Worm (Caenorhabditis elegans): ENCODE results near the gene deg-1.

The deg-1 gene

DNA sequence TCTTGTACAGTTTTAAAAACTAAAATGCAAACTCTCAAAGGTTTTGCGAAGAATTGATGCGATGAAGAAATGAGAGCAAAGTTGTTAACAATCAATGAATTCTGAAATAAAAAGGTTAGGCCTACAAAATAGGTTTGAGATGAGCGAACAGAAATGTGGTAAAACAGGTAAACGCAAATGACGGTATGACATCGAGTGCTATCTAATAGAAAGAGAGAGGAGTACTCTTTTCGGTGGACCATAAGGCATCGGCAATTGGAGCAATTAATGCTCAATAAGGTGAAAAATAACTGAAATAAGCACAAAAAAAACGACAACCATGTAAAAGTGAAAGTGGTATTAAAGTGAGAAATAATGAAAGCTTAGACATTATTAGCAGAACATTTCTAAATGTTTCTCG, 16.7 kb upstream of the deg-1 start, which contains the start of gene set-12:
Gene set-12 (minus strand): TSS at position 101 of the 400 bp plus-strand sequence.
- TF ChIP-seq nhr-42 (GFP tag; IDR thresholded peaks at IDR 0.05) (no peak), unc-62 (GFP tag; optimal IDR thresholded peaks at IDR 0.05 in 1 of 2) (peak in 1 of 2 experiments; percentile 17), unc-62 (tag; optimal IDR thresholded peaks at IDR 0.05) (no peak)

ce11 chrX:7739353-7739752, 13.5 kb upstream of the deg-1 start, which contains the start of gene K09F5.1:
Gene K09F5.1, plus strand, starts transcription at chrX:7739653.
- TF ChIP-seq madf-9 (GFP tag; conservative IDR thresholded peaks at IDR 0.05) (no peak), lim-7 (GFP tag; IDR thresholded peaks at IDR 0.05) (no peak), tra-1 (GFP tag; IDR thresholded peaks at IDR 0.05) (no peak), ceh-62 (tag; optimal IDR thresholded peaks at IDR 0.05) (no peak)

DNA sequence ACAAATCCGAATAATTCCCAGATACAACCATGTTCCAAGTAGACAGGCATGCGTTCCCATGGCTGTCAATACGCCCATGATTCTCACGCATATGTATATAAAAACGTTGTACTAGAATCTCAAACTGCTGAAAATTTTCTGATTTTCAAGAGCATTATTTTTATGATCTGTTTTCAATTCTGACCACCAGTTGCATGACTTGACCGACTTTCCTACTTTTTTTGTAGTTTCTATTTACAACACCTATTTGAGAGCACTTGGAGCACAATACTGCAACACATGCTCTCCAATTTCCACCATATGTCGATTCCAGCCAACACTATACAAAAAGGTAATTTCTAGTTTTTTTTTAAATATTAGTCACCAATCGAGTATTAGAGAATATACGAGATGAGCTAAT, 8.9 kb upstream of the deg-1 start, which contains the start of gene ref-2:
Gene ref-2 (plus strand): TSS at position 301 of the 400 bp plus-strand sequence.
- TF ChIP-seq Y105C5A.15 (GFP tag; IDR thresholded peaks at IDR 0.05) (no peak), nhr-11 (tag; optimal IDR thresholded peaks at IDR 0.05) (no peak), lim-7 (GFP tag; IDR thresholded peaks at IDR 0.05) (no peak), Y75B8A.6 (GFP tag; IDR thresholded peaks at IDR 0.05) (no peak), spr-1 (tag; optimal IDR thresholded peaks at IDR 0.05) (no peak), nhr-28 (tag; optimal IDR thresholded peaks at IDR 0.05) (no peak), zip-2 (tag; optimal IDR thresholded peaks at IDR 0.05) (no peak), madf-9 (GFP tag; conservative IDR thresholded peaks at IDR 0.05) (no peak), Y48G9A.11 (GFP tag; IDR thresholded peaks at IDR 0.05) (no peak), lin-38 (GFP tag; IDR thresholded peaks at IDR 0.05) (no peak)

DNA sequence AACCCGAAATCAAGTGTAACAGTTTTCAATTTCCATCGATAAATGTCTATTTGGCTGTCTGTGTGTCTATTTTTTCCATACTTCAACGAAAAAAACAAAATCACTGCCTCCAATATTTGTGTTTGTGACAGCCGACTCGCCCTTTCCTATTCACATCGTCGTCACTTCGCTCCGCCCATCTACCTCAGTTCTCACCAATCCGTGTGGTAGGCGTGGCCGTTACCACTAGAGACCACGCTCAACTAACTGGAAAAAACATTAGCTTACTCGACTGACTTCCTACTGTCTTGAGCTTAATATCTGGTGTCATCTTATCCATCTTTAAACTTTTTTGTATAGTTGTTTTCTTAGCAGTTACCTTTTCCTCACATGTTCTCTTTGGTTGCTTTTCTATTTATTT, 7.5 kb upstream of the deg-1 start:
- no peak for TF ChIP-seq nhr-77 (tag; optimal IDR thresholded peaks at IDR 0.05)
- peak in 1 of 2 experiments; percentile 4 for TF ChIP-seq unc-62 (GFP tag; optimal IDR thresholded peaks at IDR 0.05 in 1 of 2)
- TF ChIP-seq unc-62 (tag; optimal IDR thresholded peaks at IDR 0.05) = no peak

DNA sequence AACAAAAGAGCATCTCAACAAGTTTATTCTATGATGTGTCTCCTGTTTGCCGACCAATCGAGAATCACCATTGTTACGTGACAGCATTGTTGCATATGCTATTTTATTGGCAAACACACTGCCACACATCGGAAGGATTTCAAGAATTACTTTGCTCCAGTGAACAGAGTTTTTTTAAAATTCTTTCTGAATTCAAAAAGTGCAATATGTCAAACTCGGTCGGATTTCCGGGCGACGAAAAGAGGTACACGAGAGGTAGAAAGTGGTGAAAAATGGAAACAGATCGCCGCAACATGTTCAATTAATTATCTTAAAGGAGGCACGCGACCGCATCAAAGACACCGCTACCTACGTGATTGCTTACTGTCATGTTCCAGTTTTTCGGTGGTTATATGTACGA, 2.8 kb upstream of the deg-1 start:
- TF ChIP-seq unc-62 (GFP tag; optimal IDR thresholded peaks at IDR 0.05 in 1 of 2) = peak in 1 of 2 experiments; percentile 24
- TF ChIP-seq unc-62 (tag; optimal IDR thresholded peaks at IDR 0.05) = no peak
- no peak for TF ChIP-seq unc-130 (GFP tag; optimal IDR thresholded peaks at IDR 0.05)

ce11 chrX:7773714-7774318, 20.9 kb downstream of the deg-1 start:
- TF ChIP-seq aha-1 (tag) = no peak
- TF ChIP-seq mxl-3 (GFP tag; optimal IDR thresholded peaks at IDR 0.05) = peak; percentile 13
- TF ChIP-seq hmg-1.1 (GFP tag; IDR thresholded peaks at IDR 0.05) = peak; percentile 68
- peak; percentile 62 for TF ChIP-seq mep-1 (tag; optimal IDR thresholded peaks at IDR 0.05)
- TF ChIP-seq fkh-10 (GFP tag; optimal IDR thresholded peaks at IDR 0.05) = no peak
- TF ChIP-seq Y48G9A.11 (GFP tag; IDR thresholded peaks at IDR 0.05) = peak; percentile 56; the same call in 1 of the 2 replicates
- no peak for TF ChIP-seq mdt-29 (GFP tag; IDR thresholded peaks at IDR 0.05)
- TF ChIP-seq unc-62 (GFP tag; optimal IDR thresholded peaks at IDR 0.05 in 1 of 2) = peak in 1 of 2 experiments; percentile 93
- TF ChIP-seq unc-62 (tag; optimal IDR thresholded peaks at IDR 0.05) = no peak
- no peak for TF ChIP-seq F44E2.7 (GFP tag; IDR thresholded peaks at IDR 0.05)
- TF ChIP-seq tra-1 (GFP tag; IDR thresholded peaks at IDR 0.05) = 0 out of 2 replicates have a peak, but pooled peaks have one; percentile 68
- TF ChIP-seq madf-9 (GFP tag; conservative IDR thresholded peaks at IDR 0.05) = peak; percentile 18; the same call in 1 of the 2 replicates
- TF ChIP-seq snpc-1.2 (GFP tag; IDR thresholded peaks at IDR 0.05) = peak; percentile 81
- peak; percentile 61 for TF ChIP-seq lin-38 (GFP tag; IDR thresholded peaks at IDR 0.05)
- no peak for TF ChIP-seq lin-13 (GFP tag; optimal IDR thresholded peaks at IDR 0.05)
- peak; percentile 62 for TF ChIP-seq nhr-102 (tag; optimal IDR thresholded peaks at IDR 0.05)
- peak; percentile 49 for TF ChIP-seq unc-130 (GFP tag; optimal IDR thresholded peaks at IDR 0.05)
- TF ChIP-seq hlh-30 (tag; optimal IDR thresholded peaks at IDR 0.05; ENCODE audit: insufficient read depth) = peak; percentile 47
- TF ChIP-seq F49E8.2 (tag; optimal IDR thresholded peaks at IDR 0.05; ENCODE audit: borderline replicate concordance) = peak; percentile 50
- peak; percentile 58 for TF ChIP-seq hlh-11 (tag; optimal IDR thresholded peaks at IDR 0.05)
- TF ChIP-seq nhr-111 (GFP tag; optimal IDR thresholded peaks at IDR 0.05) = no peak
- TF ChIP-seq ceh-44 (GFP tag; IDR thresholded peaks at IDR 0.05) = 0 out of 2 replicates have a peak, but pooled peaks have one; percentile 38
- TF ChIP-seq nhr-48 (tag; optimal IDR thresholded peaks at IDR 0.05) = peak; percentile 42
- TF ChIP-seq mdl-1 (tag; optimal IDR thresholded peaks at IDR 0.05) = peak in 1 of 2 experiments; percentile 38
- TF ChIP-seq daf-16 (GFP tag; optimal IDR thresholded peaks at IDR 0.05) = peak; percentile 19 to 76
- TF ChIP-seq daf-16 (tag; optimal IDR thresholded peaks at IDR 0.05) = peak; percentile 68
- 0 out of 2 replicates have a peak, but pooled peaks have one; percentile 54 for TF ChIP-seq Y105C5A.15 (GFP tag; IDR thresholded peaks at IDR 0.05)
- TF ChIP-seq rbr-2 (tag; optimal IDR thresholded peaks at IDR 0.05) = peak; percentile 43
- peak; percentile 41 for TF ChIP-seq Y5F2A.4 (GFP tag; optimal IDR thresholded peaks at IDR 0.05)
- TF ChIP-seq lim-7 (GFP tag; IDR thresholded peaks at IDR 0.05) = peak; percentile 78
